Fruit fly (Drosophila melanogaster): Measurements from ENCODE around the gene CG9109.

CG9109 gene

dm6 chr2L:5982334-5982987, 51.8 kb downstream of the CG9109 start (continued):
- TF ChIP-seq Rfx (GFP tag; IDR thresholded peaks at IDR 0.05) (no peak), cato (GFP tag; optimal IDR thresholded peaks at IDR 0.05; ENCODE audit: borderline replicate concordance) (no peak), dimm (GFP tag; IDR thresholded peaks at IDR 0.05) (no peak), CG31224 (GFP tag; IDR thresholded peaks at IDR 0.05) (no peak), Ets97D (GFP tag; optimal IDR thresholded peaks at IDR 0.05) (peak; percentile 3), lmd (GFP tag; IDR thresholded peaks at IDR 0.05) (no peak), ttk (GFP tag; IDR thresholded peaks at IDR 0.05) (no peak), CG17186 (GFP tag; optimal IDR thresholded peaks at IDR 0.05) (peak; percentile 16), CG34422 (GFP tag; IDR thresholded peaks at IDR 0.05) (no peak), CG3995 (GFP tag; optimal IDR thresholded peaks at IDR 0.05) (peak; percentile 91), ato (GFP tag; IDR thresholded peaks at IDR 0.05; ENCODE audit: partially characterized antibody) (no peak), Optix (GFP tag; IDR thresholded peaks at IDR 0.05) (no peak), gcm2 (GFP tag; optimal IDR thresholded peaks at IDR 0.05) (no peak), CG7745 (tag; optimal IDR thresholded peaks at IDR 0.05) (no peak), nerfin-2 (GFP tag; IDR thresholded peaks at IDR 0.05; ENCODE audit: partially characterized antibody) (no peak), emc (GFP tag; optimal IDR thresholded peaks at IDR 0.05) (no peak), CG4820 (GFP tag; optimal IDR thresholded peaks at IDR 0.05) (no peak), Tbp (GFP tag; optimal IDR thresholded peaks at IDR 0.05) (no peak), Ravus (GFP tag; IDR thresholded peaks at IDR 0.05) (no peak), inv (GFP tag; IDR thresholded peaks at IDR 0.05; ENCODE audit: partially characterized antibody) (no peak), peb (GFP tag; IDR thresholded peaks at IDR 0.05) (no peak), Pdp1 (GFP tag; optimal IDR thresholded peaks at IDR 0.05) (peak in 1 of 2 experiments; percentile 98), CG11723 (GFP tag; optimal IDR thresholded peaks at IDR 0.05) (peak; percentile 45), NC2α (GFP tag; optimal IDR thresholded peaks at IDR 0.05) (no peak), MTF-1 (GFP tag; optimal IDR thresholded peaks at IDR 0.05; ENCODE audit: borderline replicate concordance) (no peak), ssp (GFP tag; IDR thresholded peaks at IDR 0.05) (no peak), mam (GFP tag; optimal IDR thresholded peaks at IDR 0.05) (no peak), odd (GFP tag; optimal IDR thresholded peaks at IDR 0.05) (peak; percentile 34), org-1 (GFP tag; optimal IDR thresholded peaks at IDR 0.05) (no peak), CG6254 (GFP tag; optimal IDR thresholded peaks at IDR 0.05) (no peak), CG15073 (GFP tag; optimal IDR thresholded peaks at IDR 0.05) (no peak), CG16863 (GFP tag; optimal IDR thresholded peaks at IDR 0.05) (no peak), HmgZ (tag; optimal IDR thresholded peaks at IDR 0.05) (peak; percentile 78), H15 (GFP tag; IDR thresholded peaks at IDR 0.05) (no peak), CG42726 (GFP tag; IDR thresholded peaks at IDR 0.05; ENCODE audit: partially characterized antibody) (no peak), Dip3 (GFP tag; optimal IDR thresholded peaks at IDR 0.05) (peak; percentile 69), Mad (GFP tag; optimal IDR thresholded peaks at IDR 0.05) (no peak), pnt (GFP tag; optimal IDR thresholded peaks at IDR 0.05) (no peak), ATbp (GFP tag; optimal IDR thresholded peaks at IDR 0.05) (no peak), Nf-YB (GFP tag; optimal IDR thresholded peaks at IDR 0.05) (peak; percentile 50), CG3847 (GFP tag; IDR thresholded peaks at IDR 0.05) (no peak), CG17385 (GFP tag; optimal IDR thresholded peaks at IDR 0.05) (peak; percentile 4), Adf1 (GFP tag; IDR thresholded peaks at IDR 0.05) (no peak), CG2199 (GFP tag; IDR thresholded peaks at IDR 0.05) (no peak), da (GFP tag; optimal IDR thresholded peaks at IDR 0.05) (no peak), BtbVII (GFP tag; optimal IDR thresholded peaks at IDR 0.05) (no peak), jigr1 (GFP tag; IDR thresholded peaks at IDR 0.05) (no peak), mirr (GFP tag; optimal IDR thresholded peaks at IDR 0.05) (peak; percentile 72), sna (GFP tag; IDR thresholded peaks at IDR 0.05; ENCODE audit: partially characterized antibody) (no peak), ERR (GFP tag; optimal IDR thresholded peaks at IDR 0.05) (peak; percentile 53), Trl (optimal IDR thresholded peaks at IDR 0.05) (no peak), Trl (GFP tag; optimal IDR thresholded peaks at IDR 0.05) (peak; percentile 36)
